Fruit fly (Drosophila melanogaster) whole organism, embryonic: Measurements from ENCODE around the gene CG34293.
A peak's percentile ranks its signal among the peaks of the same experiment; 100 is the strongest.

ENCODE experiments used
- Atf3 ChIP-seq: fragments of 200-800 bp; sonication (Bioruptor generic); optimal IDR thresholded peaks from 3 replicates; lab custom pipeline; 2016; ENCODE audit warnings: missing biosample characterization, missing genetic modification characterization
- B-H1 ChIP-seq: fragments of 200-800 bp; sonication (Bioruptor generic); IDR thresholded peaks from 3 replicates; pipeline ENCODE4 v1.3.6; 2022; ENCODE audit warnings: missing biosample characterization, missing genetic modification characterization
- Blimp-1 ChIP-seq: fragments of 200-800 bp; sonication (Bioruptor generic); optimal IDR thresholded peaks from 3 replicates; lab custom pipeline; 2018; ENCODE audit warnings: missing biosample characterization, missing genetic modification characterization, mild to moderate bottlenecking, moderate library complexity, missing genetic modification reagents
- BtbVII ChIP-seq: fragments of 200-800 bp; sonication (Bioruptor generic); optimal IDR thresholded peaks from 3 replicates; lab custom pipeline; 2017; ENCODE audit warnings: missing biosample characterization, mild to moderate bottlenecking, missing genetic modification characterization
- CG10979 ChIP-seq: fragments of 200-800 bp; sonication (Bioruptor generic); optimal IDR thresholded peaks from 2 replicates; lab custom pipeline; 2018; ENCODE audit warnings: missing biosample characterization, mild to moderate bottlenecking, missing genetic modification characterization, moderate library complexity
- CG12769 ChIP-seq: fragments of 200-800 bp; sonication (Bioruptor generic); optimal IDR thresholded peaks from 2 replicates; lab custom pipeline; 2019; ENCODE audit warnings: missing biosample characterization, mild to moderate bottlenecking, missing genetic modification characterization, moderate library complexity
- CG15269 ChIP-seq: fragments of 200-800 bp; sonication (Bioruptor generic); optimal IDR thresholded peaks from 2 replicates; lab custom pipeline; 2018; ENCODE audit warnings: missing biosample characterization, mild to moderate bottlenecking, missing genetic modification characterization, moderate library complexity
- CG17802 ChIP-seq: fragments of 200-800 bp; sonication (Bioruptor generic); optimal IDR thresholded peaks from 2 replicates; lab custom pipeline; 2018; ENCODE audit warnings: missing biosample characterization, mild to moderate bottlenecking, missing genetic modification characterization, moderate library complexity
- CG18262 ChIP-seq: fragments of 200-800 bp; optimal IDR thresholded peaks from 3 replicates; lab custom pipeline; 2019; ENCODE audit warnings: missing biosample characterization, mild to moderate bottlenecking, missing genetic modification characterization, moderate library complexity
- CG18599 ChIP-seq: fragments of 200-800 bp; sonication (Bioruptor generic); optimal IDR thresholded peaks from 3 replicates; lab custom pipeline; 2017; ENCODE audit warnings: missing biosample characterization, missing genetic modification characterization, mild to moderate bottlenecking, moderate library complexity, missing genetic modification reagents
- CG2202 ChIP-seq: fragments of 200-800 bp; sonication (Bioruptor generic); optimal IDR thresholded peaks from 2 replicates; lab custom pipeline; 2018; ENCODE audit warnings: missing biosample characterization, mild to moderate bottlenecking, missing genetic modification characterization
- CG2678 ChIP-seq: fragments of 200-800 bp; sonication (Bioruptor generic); optimal IDR thresholded peaks from 3 replicates; lab custom pipeline; 2019; ENCODE audit warnings: missing biosample characterization, mild to moderate bottlenecking, missing genetic modification characterization, moderate library complexity
- CG2712 ChIP-seq: fragments of 200-800 bp; optimal IDR thresholded peaks from 3 replicates; lab custom pipeline; 2019; ENCODE audit warnings: missing biosample characterization, mild to moderate bottlenecking, missing genetic modification characterization, moderate library complexity
- CG3847 ChIP-seq: fragments of 200-800 bp; sonication (Bioruptor generic); IDR thresholded peaks from 2 replicates; pipeline ENCODE4 v1.3.6; 2022; ENCODE audit warnings: missing biosample characterization, missing genetic modification characterization
- CG6813 ChIP-seq: fragments of 200-800 bp; sonication (Bioruptor generic); optimal IDR thresholded peaks from 2 replicates; lab custom pipeline; 2017; ENCODE audit warnings: missing biosample characterization, missing genetic modification characterization, mild to moderate bottlenecking, moderate library complexity, missing genetic modification reagents
- CG6854 ChIP-seq: fragments of 200-800 bp; sonication (Bioruptor generic); optimal IDR thresholded peaks from 3 replicates; lab custom pipeline; 2017; ENCODE audit warnings: missing biosample characterization, mild to moderate bottlenecking, missing genetic modification characterization
- CG7839 ChIP-seq: fragments of 200-800 bp; sonication (Bioruptor generic); optimal IDR thresholded peaks from 3 replicates; lab custom pipeline; 2018; ENCODE audit warnings: missing biosample characterization, mild to moderate bottlenecking, missing genetic modification characterization, moderate library complexity
- CG8765 ChIP-seq: fragments of 200-800 bp; sonication (Bioruptor generic); IDR thresholded peaks from 2 replicates; pipeline ENCODE4 v1.3.6; 2022; ENCODE audit warnings: missing biosample characterization, missing genetic modification characterization
- CG9817 ChIP-seq: fragments of 200-800 bp; sonication (Bioruptor generic); optimal IDR thresholded peaks from 2 replicates; lab custom pipeline; 2018; ENCODE audit warnings: missing biosample characterization, mild to moderate bottlenecking, missing genetic modification characterization, moderate library complexity
- CTCF ChIP-seq: fragments of 200-800 bp; sonication (Bioruptor generic); optimal IDR thresholded peaks from 2 replicates; lab custom pipeline; 2017; ENCODE audit warnings: missing biosample characterization, mild to moderate bottlenecking, missing genetic modification characterization, moderate library complexity
- CoRest ChIP-seq: fragments of 200-800 bp; sonication (Bioruptor generic); optimal IDR thresholded peaks from 3 replicates; lab custom pipeline; 2018; ENCODE audit warnings: missing biosample characterization, mild to moderate bottlenecking, missing genetic modification characterization, moderate library complexity
- D19A ChIP-seq: fragments of 200-800 bp; optimal IDR thresholded peaks from 3 replicates; lab custom pipeline; 2019; ENCODE audit warnings: missing biosample characterization, mild to moderate bottlenecking, missing genetic modification characterization, moderate library complexity
- Dbx ChIP-seq: fragments of 200-800 bp; sonication (Bioruptor generic); IDR thresholded peaks from 3 replicates; pipeline ENCODE4 v1.3.6; 2022; ENCODE audit warnings: missing biosample characterization, missing genetic modification characterization
- Dek ChIP-seq: fragments of 200-800 bp; sonication (Bioruptor generic); optimal IDR thresholded peaks from 3 replicates; lab custom pipeline; 2019; ENCODE audit warnings: missing biosample characterization, mild to moderate bottlenecking, missing genetic modification characterization, moderate library complexity
- GATAe ChIP-seq: fragments of 200-800 bp; sonication (Bioruptor generic); conservative IDR thresholded peaks from 2 replicates; pipeline ENCODE4 v1.3.6; 2022; ENCODE audit warnings: missing biosample characterization, missing genetic modification characterization
- Med ChIP-seq: fragments of 200-800 bp; sonication (Bioruptor generic); peaks from one replicate; lab custom pipeline; 2016; ENCODE audit warnings: missing biosample characterization, missing genetic modification characterization, mild to moderate bottlenecking, inconsistent platforms, moderate library complexity
- NC2α ChIP-seq: fragments of 200-800 bp; sonication (Bioruptor generic); optimal IDR thresholded peaks from 2 replicates; lab custom pipeline; 2016; ENCODE audit warnings: missing biosample characterization, missing genetic modification characterization
- Nf-YA ChIP-seq: fragments of 200-800 bp; sonication (Bioruptor generic); IDR thresholded peaks from 2 replicates; pipeline ENCODE4 v1.3.6; 2022; ENCODE audit warnings: missing biosample characterization, missing genetic modification characterization
- PHDP ChIP-seq: fragments of 200-800 bp; sonication (Bioruptor generic); optimal IDR thresholded peaks from 3 replicates; lab custom pipeline; 2018; ENCODE audit warnings: missing biosample characterization, mild to moderate bottlenecking, missing genetic modification characterization, moderate library complexity
- Xbp1 ChIP-seq: fragments of 200-800 bp; sonication (Bioruptor generic); optimal IDR thresholded peaks from 3 replicates; lab custom pipeline; 2016; ENCODE audit warnings: missing biosample characterization, mild to moderate bottlenecking, missing genetic modification characterization
- cwo ChIP-seq: fragments of 200-800 bp; sonication (Bioruptor generic); optimal IDR thresholded peaks from 3 replicates; lab custom pipeline; 2017; ENCODE audit warnings: missing biosample characterization, missing genetic modification characterization, mild to moderate bottlenecking, moderate library complexity, missing genetic modification reagents
- esg ChIP-seq: fragments of 200-800 bp; sonication (Bioruptor generic); conservative IDR thresholded peaks from 2 replicates; pipeline ENCODE4 v1.3.6; 2022; ENCODE audit warnings: missing biosample characterization, missing genetic modification characterization
- eve ChIP-seq, 2 experiments: fragments of >200 bp; optimal IDR thresholded peaks; 2 replicates each; lab custom pipeline; 2017; ENCODE audit warnings: missing biosample characterization in 2 of 2, missing genetic modification characterization in 2 of 2
- exex ChIP-seq: fragments of 200-800 bp; sonication (Bioruptor generic); optimal IDR thresholded peaks from 4 replicates; lab custom pipeline; 2018; ENCODE audit warnings: missing biosample characterization, mild to moderate bottlenecking, missing genetic modification characterization, moderate library complexity
- gem ChIP-seq: fragments of 200-800 bp; sonication (Bioruptor generic); optimal IDR thresholded peaks from 2 replicates; lab custom pipeline; 2019; ENCODE audit warnings: missing biosample characterization, mild to moderate bottlenecking, missing genetic modification characterization, moderate library complexity
- gfzf ChIP-seq: fragments of 200-800 bp; sonication (Bioruptor generic); optimal IDR thresholded peaks from 2 replicates; lab custom pipeline; 2016; ENCODE audit warnings: missing biosample characterization, mild to moderate bottlenecking, missing genetic modification characterization, moderate library complexity
- hth ChIP-seq: fragments of >200 bp; optimal IDR thresholded peaks from 2 replicates; lab custom pipeline; 2017; ENCODE audit warnings: inconsistent platforms
- mld ChIP-seq: fragments of 200-800 bp; sonication (Bioruptor generic); IDR thresholded peaks from 3 replicates; pipeline ENCODE4 v1.3.6; 2022; ENCODE audit warnings: missing biosample characterization, missing genetic modification characterization; ENCODE audit not compliant: partially characterized antibody
- org-1 ChIP-seq: fragments of 200-800 bp; sonication (Bioruptor generic); optimal IDR thresholded peaks from 2 replicates; lab custom pipeline; 2017; ENCODE audit warnings: missing biosample characterization, missing genetic modification characterization
- pan ChIP-seq, 4 experiments: fragments of >200 bp in 3 of 4; fragments of 200-800 bp in 1 of 4; sonication (Bioruptor generic) in 1 of 4; optimal IDR thresholded peaks in 3 of 4; IDR thresholded peaks in 1 of 4; 2 replicates each; pipeline versions ENCODE4 v1.3.6 to Lab custom; 2017 to 2022; ENCODE audit warnings: missing biosample characterization in 2 of 4, missing genetic modification characterization in 2 of 4, mixed read lengths in 1 of 4
- psq ChIP-seq: fragments of 200-800 bp; sonication (Bioruptor generic); optimal IDR thresholded peaks from 2 replicates; lab custom pipeline; 2017; ENCODE audit warnings: missing biosample characterization, missing genetic modification characterization
- sd ChIP-seq: fragments of 200-800 bp; sonication (Bioruptor generic); optimal IDR thresholded peaks from 3 replicates; lab custom pipeline; 2018; ENCODE audit warnings: missing biosample characterization, mild to moderate bottlenecking, missing genetic modification characterization, moderate library complexity
- sens ChIP-seq: fragments of 200-800 bp; sonication (Bioruptor generic); peaks from one replicate; lab custom pipeline; 2016; ENCODE audit warnings: missing biosample characterization, missing genetic modification characterization
- twi ChIP-seq: fragments of 200-800 bp; optimal IDR thresholded peaks from 2 replicates; lab custom pipeline; 2019; ENCODE audit warnings: missing biosample characterization, mild to moderate bottlenecking, missing genetic modification characterization, moderate library complexity
- zf30C ChIP-seq: fragments of 200-800 bp; sonication (Bioruptor generic); optimal IDR thresholded peaks from 3 replicates; lab custom pipeline; 2018; ENCODE audit warnings: missing biosample characterization, mild to moderate bottlenecking, missing genetic modification characterization

Gene CG34293

dm6 chr3R:27149884-27150676 is 15.3 kb downstream of the CG34293 start (continued):
- TF ChIP-seq CG3847 (no peak), psq (GFP tag; lab: Kevin White, UChicago) (peak; percentile 32), mld (GFP tag; lab: Robert Waterston, UW) (no peak), CG15269 (tag; lab: Kevin White, UChicago) (peak; percentile 20), Dek (no peak), BtbVII (peak; percentile 4), Atf3 (GFP tag; lab: Kevin White, UChicago) (peak; percentile 14), Nf-YA (GFP tag; lab: Robert Waterston, UW) (no peak), pan (optimal IDR thresholded peaks at IDR 0.05; lab: Kevin White, UChicago) (no peak), pan (GFP tag; optimal IDR thresholded peaks at IDR 0.05 in 1 of 2, IDR thresholded peaks at IDR 0.05 in 1 of 2) (no peak), CG18599 (GFP tag; lab: Kevin White, UChicago) (no peak), GATAe (GFP tag; lab: Robert Waterston, UW) (no peak), PHDP (tag; lab: Kevin White, UChicago) (peak; percentile 1), gfzf (GFP tag; lab: Kevin White, UChicago) (no peak), gem (tag; lab: Kevin White, UChicago) (no peak), Dbx (no peak), CG12769 (tag; lab: Kevin White, UChicago) (no peak), B-H1 (GFP tag; lab: Robert Waterston, UW) (no peak), sd (tag; lab: Kevin White, UChicago) (peak; percentile 18)

dm6 chr3R:27148812-27149769 is 16.3 kb downstream of the CG34293 start:
- TF ChIP-seq CG6854 (GFP tag; lab: Kevin White, UChicago): no peak
- peak; percentile 40 for TF ChIP-seq CG6813
- peak; percentile 57 for TF ChIP-seq D19A
- peak; percentile 21 for TF ChIP-seq CG7839 (tag; lab: Kevin White, UChicago)
- TF ChIP-seq CG2202: no peak
- TF ChIP-seq CG17802 (tag; lab: Kevin White, UChicago): no peak
- TF ChIP-seq CG2678: peak; percentile 47
- peak; percentile 11 for TF ChIP-seq Blimp-1 (GFP tag; lab: Kevin White, UChicago)
- no peak for TF ChIP-seq esg
- TF ChIP-seq NC2α: no peak
- TF ChIP-seq Med (GFP tag; lab: Kevin White, UChicago): peak; percentile 60
- peak; percentile 28 for TF ChIP-seq CoRest (tag; lab: Kevin White, UChicago)
- peak; percentile 18 for TF ChIP-seq CG10979 (tag; lab: Kevin White, UChicago)
- peak; percentile 18 for TF ChIP-seq org-1 (GFP tag; lab: Kevin White, UChicago)
- peak; percentile 59 for TF ChIP-seq hth (lab: Kevin White, UChicago)
- TF ChIP-seq CTCF (GFP tag; lab: Kevin White, UChicago): no peak
- no peak for TF ChIP-seq CG8765
- TF ChIP-seq cwo (GFP tag; lab: Kevin White, UChicago): peak; percentile 57
- TF ChIP-seq CG9817 (tag; lab: Kevin White, UChicago): no peak
- TF ChIP-seq sens: peak; percentile 77
- TF ChIP-seq CG12769 (tag; lab: Kevin White, UChicago): peak; percentile 89
- peak; percentile 17 for TF ChIP-seq CG2712 (tag; lab: Kevin White, UChicago)
- TF ChIP-seq eve (GFP tag; optimal IDR thresholded peaks at IDR 0.05; lab: Kevin White, UChicago): peak in 1 of 2 experiments; percentile 81
- TF ChIP-seq twi (tag; lab: Kevin White, UChicago): peak; percentile 85
- peak; percentile 41 for TF ChIP-seq exex (tag; lab: Kevin White, UChicago)
- peak; percentile 27 for TF ChIP-seq Xbp1 (GFP tag; lab: Kevin White, UChicago)
- peak; percentile 7 for TF ChIP-seq CG18262
- no peak for TF ChIP-seq zf30C (GFP tag; lab: Kevin White, UChicago)
